Worm (Caenorhabditis elegans) whole organism, L1 larva: Measurements from ENCODE around the gene F47B10.3.
A peak's percentile ranks its signal among the peaks of the same experiment; 100 is the strongest.

Experiments
- alr-1 ChIP-seq: fragments of 200-800 bp; sonication (Bioruptor generic); optimal IDR thresholded peaks from 2 replicates; lab custom pipeline; 2018; ENCODE audit warnings: borderline replicate concordance, mild to moderate bottlenecking, missing genetic modification characterization, missing compliant biosample characterization
- blmp-1 ChIP-seq: fragments of 150-350 bp; optimal IDR thresholded peaks from 2 replicates; lab custom pipeline; 2014; ENCODE audit warnings: missing biosample characterization, missing genetic modification characterization
- ceh-63 ChIP-seq: fragments of 200-800 bp; sonication (Bioruptor generic); optimal IDR thresholded peaks from 2 replicates; lab custom pipeline; 2018; ENCODE audit warnings: mild to moderate bottlenecking, missing genetic modification characterization, missing compliant biosample characterization
- ceh-88 ChIP-seq: fragments of 200-800 bp; sonication (Bioruptor generic); IDR thresholded peaks from 2 replicates; pipeline ENCODE4 v1.3.6; 2022; ENCODE audit warnings: missing genetic modification characterization, missing compliant biosample characterization
- ceh-90 ChIP-seq: sonication (generic microtip); optimal IDR thresholded peaks from 2 replicates; lab custom pipeline; 2016; ENCODE audit warnings: missing genetic modification characterization, missing compliant biosample characterization
- ces-1 ChIP-seq: fragments of 150-350 bp; optimal IDR thresholded peaks from 2 replicates; lab custom pipeline; 2014; ENCODE audit warnings: missing biosample characterization, missing genetic modification reagents, missing genetic modification characterization
- egl-13 ChIP-seq: sonication (generic microtip); optimal IDR thresholded peaks from 2 replicates; lab custom pipeline; 2016; ENCODE audit warnings: missing genotype, missing genetic modification reagents, missing genetic modification characterization, missing compliant biosample characterization
- elt-2 ChIP-seq: sonication (generic microtip); optimal IDR thresholded peaks from 2 replicates; lab custom pipeline; 2016; ENCODE audit warnings: missing genetic modification characterization, mild to moderate bottlenecking, inconsistent platforms, missing compliant biosample characterization, missing genetic modification reagents
- elt-3 ChIP-seq, 6 experiments: fragments of 150-350 bp in 1 of 6; sonication (generic microtip); optimal IDR thresholded peaks; 2 replicates each; lab custom pipeline; 2017 to 2018; ENCODE audit warnings: missing biosample characterization in 6 of 6, missing genetic modification characterization in 6 of 6, inconsistent platforms in 1 of 6
- fos-1 ChIP-seq: fragments of 150-350 bp; optimal IDR thresholded peaks from 2 replicates; lab custom pipeline; 2014; ENCODE audit warnings: missing biosample characterization, missing genetic modification characterization
- grh-1 ChIP-seq: fragments of 200-800 bp; sonication (Bioruptor generic); IDR thresholded peaks from 2 replicates; pipeline ENCODE4 v1.3.6; 2022; ENCODE audit warnings: missing genetic modification reagents, missing genetic modification characterization, missing compliant biosample characterization
- lin-14 ChIP-seq: fragments of 200-800 bp; sonication (Bioruptor generic); optimal IDR thresholded peaks from 2 replicates; lab custom pipeline; 2018; ENCODE audit warnings: mild to moderate bottlenecking, missing genetic modification characterization, moderate library complexity, missing compliant biosample characterization
- lin-15B ChIP-seq: fragments of 150-350 bp; sonication (generic microtip); optimal IDR thresholded peaks from 3 replicates; lab custom pipeline; 2014; ENCODE audit warnings: missing biosample characterization, missing genetic modification characterization
- lin-35 ChIP-seq, 2 experiments: fragments of 150-350 bp; optimal IDR thresholded peaks; 2 replicates each; lab custom pipeline; 2014; ENCODE audit warnings: missing biosample characterization in 2 of 2, missing genetic modification characterization in 2 of 2, missing genetic modification reagents in 2 of 2
- mdl-1 ChIP-seq, 2 experiments: fragments of 150-350 bp; optimal IDR thresholded peaks; 2 replicates each; lab custom pipeline; 2014 to 2017; ENCODE audit warnings: missing biosample characterization in 2 of 2, missing genetic modification characterization in 2 of 2, inconsistent platforms in 1 of 2
- mep-1 ChIP-seq: fragments of 150-350 bp; optimal IDR thresholded peaks from 2 replicates; lab custom pipeline; 2014; ENCODE audit warnings: missing biosample characterization, missing genetic modification characterization
- nhr-11 ChIP-seq: fragments of 150-350 bp; optimal IDR thresholded peaks from 2 replicates; lab custom pipeline; 2014; ENCODE audit warnings: missing biosample characterization, missing genetic modification characterization
- nhr-12 ChIP-seq: sonication (generic microtip); optimal IDR thresholded peaks from 2 replicates; lab custom pipeline; 2017; ENCODE audit warnings: missing biosample characterization, missing genetic modification characterization
- nhr-19 ChIP-seq: fragments of 200-800 bp; sonication (Bioruptor generic); conservative IDR thresholded peaks from 2 replicates; pipeline ENCODE4 v1.3.6; 2022; ENCODE audit warnings: missing genetic modification characterization, missing compliant biosample characterization
- nhr-20 ChIP-seq: sonication (generic microtip); optimal IDR thresholded peaks from 2 replicates; lab custom pipeline; 2016; ENCODE audit warnings: mild to moderate bottlenecking, missing genetic modification characterization, missing compliant biosample characterization
- nhr-237 ChIP-seq: fragments of 150-350 bp; optimal IDR thresholded peaks from 2 replicates; lab custom pipeline; 2014; ENCODE audit warnings: missing biosample characterization, missing genetic modification characterization
- nhr-47 ChIP-seq: sonication (generic microtip); optimal IDR thresholded peaks from 2 replicates; lab custom pipeline; 2016; ENCODE audit warnings: mild to moderate bottlenecking, missing genetic modification characterization, moderate library complexity, missing compliant biosample characterization
- nhr-71 ChIP-seq: sonication (generic microtip); optimal IDR thresholded peaks from 2 replicates; lab custom pipeline; 2016; ENCODE audit warnings: mild to moderate bottlenecking, missing genetic modification characterization, moderate library complexity, missing compliant biosample characterization
- nhr-76 ChIP-seq: sonication (generic microtip); optimal IDR thresholded peaks from 2 replicates; lab custom pipeline; 2017; ENCODE audit warnings: missing biosample characterization, missing genetic modification characterization
- nhr-85 ChIP-seq: sonication (generic microtip); peaks from one replicate; lab custom pipeline; 2016; ENCODE audit warnings: missing genetic modification characterization, inconsistent platforms, missing compliant biosample characterization
- nhr-90 ChIP-seq: sonication (generic microtip); optimal IDR thresholded peaks from 2 replicates; lab custom pipeline; 2016; ENCODE audit warnings: mild to moderate bottlenecking, missing genetic modification characterization, missing compliant biosample characterization; ENCODE audit not compliant: poor library complexity
- rnt-1 ChIP-seq: sonication (generic microtip); optimal IDR thresholded peaks from 2 replicates; lab custom pipeline; 2016; ENCODE audit warnings: mild to moderate bottlenecking, missing genetic modification characterization, moderate library complexity, missing compliant biosample characterization
- snu-23 ChIP-seq: sonication (generic microtip); optimal IDR thresholded peaks from 2 replicates; lab custom pipeline; 2016; ENCODE audit warnings: missing genetic modification characterization, missing compliant biosample characterization
- sptf-1 ChIP-seq: fragments of 150-350 bp; optimal IDR thresholded peaks from 2 replicates; lab custom pipeline; 2014; ENCODE audit warnings: missing biosample characterization, missing genetic modification characterization
- tlp-1 ChIP-seq: fragments of 150-350 bp; optimal IDR thresholded peaks from 2 replicates; lab custom pipeline; 2014; ENCODE audit warnings: missing biosample characterization, missing genetic modification characterization
- unc-130 ChIP-seq: fragments of 150-350 bp; optimal IDR thresholded peaks from 2 replicates; lab custom pipeline; 2017; ENCODE audit warnings: missing biosample characterization, missing genetic modification characterization, inconsistent platforms
- unc-30 ChIP-seq: sonication (generic microtip); optimal IDR thresholded peaks from 2 replicates; lab custom pipeline; 2017; ENCODE audit warnings: missing biosample characterization, missing genetic modification characterization
- zag-1 ChIP-seq: fragments of 150-350 bp; optimal IDR thresholded peaks from 2 replicates; lab custom pipeline; 2014; ENCODE audit warnings: missing biosample characterization, missing genetic modification characterization

Gene F47B10.3

DNA sequence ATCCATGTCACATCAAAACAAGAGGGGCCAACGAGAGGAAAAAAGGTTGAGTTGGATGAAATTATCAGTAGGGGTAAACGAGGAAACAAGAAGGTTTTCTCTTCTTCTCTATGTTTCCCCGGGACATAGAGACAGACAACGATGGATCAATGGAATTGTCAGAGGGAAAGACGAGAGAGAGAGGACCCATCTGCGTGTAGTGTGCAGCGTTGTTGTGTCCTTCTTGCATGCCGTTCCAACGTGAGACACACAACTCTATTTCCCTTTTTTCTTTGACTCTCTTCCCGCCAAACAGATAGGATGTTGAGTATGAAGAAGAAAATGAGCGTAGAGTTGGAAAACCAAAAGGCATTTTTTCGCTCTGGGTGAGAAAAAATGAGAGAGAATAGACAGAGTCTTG is 9.0 kb downstream of the F47B10.3 start (continued):
- TF ChIP-seq ceh-90 (tag; lab: Kevin White, UChicago) (no peak), nhr-47 (tag; lab: Kevin White, UChicago) (peak; percentile 59), snu-23 (GFP tag; lab: Kevin White, UChicago) (peak; percentile 74), egl-13 (tag; lab: Kevin White, UChicago) (no peak), nhr-237 (tag; lab: Kevin White, UChicago) (no peak), ceh-88 (no peak), fos-1 (tag; lab: Kevin White, UChicago) (peak; percentile 32), unc-130 (peak; percentile 26)

DNA sequence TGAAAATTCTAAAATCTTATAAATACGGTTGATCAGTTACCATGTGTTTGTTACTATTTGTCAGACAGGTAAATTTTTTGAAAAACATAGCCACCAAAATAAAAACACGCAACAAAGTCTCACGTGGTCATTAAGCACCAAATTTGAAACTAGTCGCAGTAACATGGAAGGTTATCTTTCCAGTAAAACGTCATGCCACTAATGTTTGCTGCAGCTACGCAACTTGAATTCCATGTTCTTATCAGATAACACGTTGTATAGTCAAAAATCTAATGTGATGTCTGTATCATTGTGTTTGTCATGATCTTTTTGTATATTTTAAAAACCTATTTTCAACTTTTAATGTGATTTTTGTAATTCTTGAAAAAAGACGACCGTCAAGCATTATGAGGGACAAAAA is 9.8 kb downstream of the F47B10.3 start:
- TF ChIP-seq lin-15B = no peak
- peak; percentile 37 for TF ChIP-seq nhr-71 (tag; lab: Kevin White, UChicago)
- TF ChIP-seq nhr-85 (tag; lab: Kevin White, UChicago) = peak; percentile 78
- peak in 1 of 2 experiments; percentile 56 for TF ChIP-seq mdl-1 (tag; optimal IDR thresholded peaks at IDR 0.05; lab: Kevin White, UChicago)
- peak; percentile 10; the same call in 1 of the 2 replicates for TF ChIP-seq grh-1
- TF ChIP-seq elt-3 (tag; optimal IDR thresholded peaks at IDR 0.05; lab: Kevin White, UChicago) = peak in 1 of 6 experiments; percentile 20
- TF ChIP-seq nhr-90 (tag; lab: Kevin White, UChicago) = peak; percentile 37
- peak; percentile 41 for TF ChIP-seq lin-14
- TF ChIP-seq lin-35 (GFP tag; optimal IDR thresholded peaks at IDR 0.05; lab: Kevin White, UChicago) = peak in 1 of 2 experiments; percentile 37
- peak; percentile 57 for TF ChIP-seq nhr-20 (tag; lab: Kevin White, UChicago)
- no peak for TF ChIP-seq nhr-47 (tag; lab: Kevin White, UChicago)
- peak; percentile 88 for TF ChIP-seq elt-2 (tag; lab: Kevin White, UChicago)
- TF ChIP-seq ces-1 (GFP tag; lab: Kevin White, UChicago) = no peak
- TF ChIP-seq snu-23 (GFP tag; lab: Kevin White, UChicago) = peak; percentile 7

DNA sequence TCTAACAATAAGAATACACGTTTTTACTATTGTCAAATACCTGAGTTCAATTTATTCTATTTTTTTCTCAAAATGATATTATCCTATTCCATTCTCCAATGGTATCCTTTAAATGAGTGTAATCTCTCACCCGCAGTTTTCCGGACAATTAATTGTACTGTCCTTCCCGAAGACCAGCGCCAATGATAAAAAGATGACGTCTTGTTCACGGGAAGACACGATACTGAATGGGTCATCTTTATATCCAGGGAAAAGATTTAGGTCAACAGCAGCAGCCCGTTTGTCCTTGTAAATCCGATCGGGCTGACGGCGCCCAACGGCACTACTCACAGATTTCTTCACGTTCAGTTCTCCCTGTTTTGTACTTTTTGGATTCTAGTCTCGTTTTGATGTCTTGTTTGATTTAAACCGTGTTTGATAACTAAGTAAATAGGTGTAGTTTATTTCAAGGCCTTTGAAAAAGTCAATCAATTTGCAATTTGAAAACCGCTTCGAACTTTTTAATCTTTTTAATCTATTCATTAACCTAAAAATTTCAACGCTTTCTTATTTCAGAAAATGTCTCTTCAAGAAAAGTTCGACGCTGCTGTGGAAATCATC is 10.8 kb downstream of the F47B10.3 start, which contains the start of gene acbp-3:
acbp-3 (plus strand) TSS at position 550 of the 600 bp plus-strand sequence.
- no peak for TF ChIP-seq alr-1
- TF ChIP-seq blmp-1 (tag; lab: Kevin White, UChicago) = peak; percentile 77
- no peak for TF ChIP-seq mep-1 (tag; lab: Kevin White, UChicago)
- TF ChIP-seq unc-30 = no peak
- TF ChIP-seq ceh-63 (GFP tag; lab: Kevin White, UChicago) = no peak

DNA sequence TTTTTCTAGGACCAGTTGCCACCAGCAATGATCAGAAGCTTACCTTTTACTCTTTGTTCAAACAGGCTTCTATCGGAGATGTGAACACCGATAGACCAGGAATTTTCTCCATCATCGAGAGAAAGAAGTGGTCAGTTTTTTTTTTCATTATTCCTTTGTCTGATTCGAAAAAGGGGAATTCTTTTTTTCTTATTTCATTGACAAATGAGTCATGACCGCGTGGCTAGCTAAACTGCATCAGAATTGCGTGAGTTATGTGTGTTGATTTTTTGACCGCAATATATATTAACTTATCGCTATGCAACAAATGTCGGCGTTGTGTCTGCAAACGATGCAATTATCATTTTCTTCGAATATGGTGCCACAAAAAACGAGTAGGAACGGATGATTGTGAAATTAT is 11.4 kb downstream of the F47B10.3 start:
- TF ChIP-seq sptf-1 = no peak
- TF ChIP-seq nhr-20 (tag; lab: Kevin White, UChicago) = peak; percentile 26
- TF ChIP-seq nhr-12 (tag; lab: Kevin White, UChicago) = no peak
- no peak for TF ChIP-seq ceh-90 (tag; lab: Kevin White, UChicago)
- TF ChIP-seq mep-1 (tag; lab: Kevin White, UChicago) = no peak
- TF ChIP-seq zag-1 (tag; lab: Kevin White, UChicago) = no peak
- TF ChIP-seq nhr-71 (tag; lab: Kevin White, UChicago) = peak; percentile 32
- TF ChIP-seq nhr-11 (tag; lab: Kevin White, UChicago) = no peak
- no peak for TF ChIP-seq tlp-1 (tag; lab: Kevin White, UChicago)

DNA sequence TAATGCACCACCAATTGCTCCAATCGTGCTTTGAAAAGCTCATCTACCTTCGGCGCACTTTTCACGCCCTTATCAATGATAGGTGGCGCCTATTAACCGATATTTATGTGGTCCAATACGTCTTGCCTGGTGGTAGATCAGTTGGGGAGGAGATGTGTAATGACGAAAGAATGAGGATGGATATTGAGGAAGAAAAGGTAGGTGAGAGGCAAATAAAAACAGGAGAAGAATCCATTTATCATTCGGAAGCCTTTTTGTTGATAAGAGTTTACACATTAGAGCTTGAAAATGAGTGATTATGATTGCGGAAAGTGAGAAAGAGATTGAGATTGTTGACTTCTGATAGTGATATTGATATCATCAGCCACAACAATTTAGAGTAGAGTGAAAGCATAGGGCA is 15.4 kb downstream of the F47B10.3 start:
- peak; percentile 32 for TF ChIP-seq lin-14
- peak; percentile 64 for TF ChIP-seq rnt-1
- no peak for TF ChIP-seq nhr-76 (tag; lab: Kevin White, UChicago)
- 0 out of 2 replicates have a peak, but pooled peaks have one; percentile 7 for TF ChIP-seq nhr-19 (GFP tag; lab: Robert Waterston, UW)
- peak; percentile 29 for TF ChIP-seq nhr-71 (tag; lab: Kevin White, UChicago)
